Fruit fly (Drosophila melanogaster) whole organism, embryonic: ENCODE data around the gene CG11695.

Experiments
- Abd-B ChIP-seq: fragments of 200-800 bp; sonication (Bioruptor generic); optimal IDR thresholded peaks from 2 replicates; lab custom pipeline; 2018; ENCODE audit warnings: missing biosample characterization, mild to moderate bottlenecking, missing genetic modification characterization, moderate library complexity
- B-H2 ChIP-seq: fragments of 200-800 bp; sonication (Bioruptor generic); optimal IDR thresholded peaks from 2 replicates; lab custom pipeline; 2018; ENCODE audit warnings: missing biosample characterization, mild to moderate bottlenecking, missing genetic modification characterization
- CG10209 ChIP-seq: fragments of 200-800 bp; sonication (Bioruptor generic); optimal IDR thresholded peaks from 3 replicates; lab custom pipeline; 2017; ENCODE audit warnings: missing biosample characterization, mild to moderate bottlenecking, missing genetic modification characterization, missing genetic modification reagents
- CG10274 ChIP-seq: fragments of 200-800 bp; sonication (Bioruptor generic); optimal IDR thresholded peaks from 3 replicates; lab custom pipeline; 2017; ENCODE audit warnings: missing biosample characterization, mild to moderate bottlenecking, missing genetic modification characterization
- CG10979 ChIP-seq: fragments of 200-800 bp; sonication (Bioruptor generic); optimal IDR thresholded peaks from 2 replicates; lab custom pipeline; 2018; ENCODE audit warnings: missing biosample characterization, mild to moderate bottlenecking, missing genetic modification characterization, moderate library complexity
- CG12391 ChIP-seq: fragments of 200-800 bp; sonication (Bioruptor generic); optimal IDR thresholded peaks from 3 replicates; lab custom pipeline; 2018; ENCODE audit warnings: missing biosample characterization, mild to moderate bottlenecking, missing genetic modification characterization, moderate library complexity
- CG14441 ChIP-seq: fragments of 200-800 bp; sonication (Bioruptor generic); IDR thresholded peaks from 2 replicates; pipeline ENCODE4 v1.3.6; 2022; ENCODE audit warnings: missing biosample characterization, missing genetic modification characterization
- CG14710 ChIP-seq: fragments of 200-800 bp; sonication (Bioruptor generic); optimal IDR thresholded peaks from 3 replicates; lab custom pipeline; 2019; ENCODE audit warnings: missing biosample characterization, mild to moderate bottlenecking, missing genetic modification characterization, moderate library complexity
- CG14965 ChIP-seq: fragments of 200-800 bp; sonication (Bioruptor generic); optimal IDR thresholded peaks from 2 replicates; lab custom pipeline; 2016; ENCODE audit warnings: missing biosample characterization, missing genetic modification characterization, borderline replicate concordance
- CG15011 ChIP-seq: fragments of 200-800 bp; sonication (Bioruptor generic); optimal IDR thresholded peaks from 3 replicates; lab custom pipeline; 2018; ENCODE audit warnings: missing biosample characterization, mild to moderate bottlenecking, missing genetic modification characterization
- CG15269 ChIP-seq: fragments of 200-800 bp; sonication (Bioruptor generic); optimal IDR thresholded peaks from 2 replicates; lab custom pipeline; 2018; ENCODE audit warnings: missing biosample characterization, mild to moderate bottlenecking, missing genetic modification characterization, moderate library complexity
- CG1647 ChIP-seq: fragments of 200-800 bp; sonication (Bioruptor generic); optimal IDR thresholded peaks from 3 replicates; lab custom pipeline; 2016; ENCODE audit warnings: missing biosample characterization, missing genetic modification characterization
- CG16779 ChIP-seq: fragments of 200-800 bp; sonication (Bioruptor generic); IDR thresholded peaks from 2 replicates; pipeline ENCODE4 v1.3.6; 2022; ENCODE audit warnings: missing biosample characterization, missing genetic modification characterization
- CG2129 ChIP-seq: fragments of 200-800 bp; sonication (Bioruptor generic); IDR thresholded peaks from 2 replicates; pipeline ENCODE4 v1.3.6; 2022; ENCODE audit warnings: missing biosample characterization, missing genetic modification characterization; ENCODE audit not compliant: partially characterized antibody
- CG2712 ChIP-seq: fragments of 200-800 bp; optimal IDR thresholded peaks from 3 replicates; lab custom pipeline; 2019; ENCODE audit warnings: missing biosample characterization, mild to moderate bottlenecking, missing genetic modification characterization, moderate library complexity
- CG6654 ChIP-seq: fragments of 200-800 bp; sonication (Bioruptor generic); optimal IDR thresholded peaks from 2 replicates; lab custom pipeline; 2017; ENCODE audit warnings: missing biosample characterization, mild to moderate bottlenecking, missing genetic modification characterization
- CG7963 ChIP-seq: fragments of 200-800 bp; sonication (Bioruptor generic); IDR thresholded peaks from 3 replicates; pipeline ENCODE4 v1.3.6; 2022; ENCODE audit warnings: missing biosample characterization, missing genetic modification characterization; ENCODE audit not compliant: partially characterized antibody
- CG8281 ChIP-seq: fragments of 200-800 bp; sonication (Bioruptor generic); optimal IDR thresholded peaks from 2 replicates; lab custom pipeline; 2018; ENCODE audit warnings: missing biosample characterization, mild to moderate bottlenecking, missing genetic modification characterization, moderate library complexity
- CG9932 ChIP-seq: fragments of 200-800 bp; sonication (Bioruptor generic); IDR thresholded peaks from 2 replicates; pipeline ENCODE4 v1.3.6; 2022; ENCODE audit warnings: missing biosample characterization, missing genetic modification characterization
- Deaf1 ChIP-seq: fragments of 200-800 bp; optimal IDR thresholded peaks from 3 replicates; lab custom pipeline; 2019; ENCODE audit warnings: missing biosample characterization, mild to moderate bottlenecking, missing genetic modification characterization, moderate library complexity
- Dref ChIP-seq: fragments of 200-800 bp; sonication (Bioruptor generic); IDR thresholded peaks from 2 replicates; pipeline ENCODE4 v1.3.6; 2022; ENCODE audit warnings: missing biosample characterization, missing genetic modification characterization
- Elba2 ChIP-seq: fragments of 200-800 bp; sonication (Bioruptor generic); optimal IDR thresholded peaks from 3 replicates; lab custom pipeline; 2016; ENCODE audit warnings: missing biosample characterization, missing genetic modification characterization
- Hr51 ChIP-seq, 2 experiments: fragments of 200-800 bp; sonication (Bioruptor generic); optimal IDR thresholded peaks; 2 replicates in 1 of 2; 3 replicates in 1 of 2; lab custom pipeline; 2016 to 2018; ENCODE audit warnings: missing biosample characterization in 2 of 2, missing genetic modification characterization in 2 of 2, mild to moderate bottlenecking in 1 of 2, moderate library complexity in 1 of 2
- Nf-YB ChIP-seq: fragments of 200-800 bp; sonication (Bioruptor generic); optimal IDR thresholded peaks from 3 replicates; lab custom pipeline; 2019; ENCODE audit warnings: missing biosample characterization, mild to moderate bottlenecking, missing genetic modification characterization, moderate library complexity
- Rfx ChIP-seq: fragments of 200-800 bp; sonication (Bioruptor generic); IDR thresholded peaks from 2 replicates; pipeline ENCODE4 v1.3.6; 2022; ENCODE audit warnings: missing biosample characterization, missing genetic modification characterization
- Rx ChIP-seq: fragments of 200-800 bp; sonication (Bioruptor generic); IDR thresholded peaks from 2 replicates; pipeline ENCODE4 v1.3.6; 2022; ENCODE audit warnings: missing biosample characterization, missing genetic modification characterization
- Spps ChIP-seq: fragments of 200-800 bp; sonication (Bioruptor generic); optimal IDR thresholded peaks from 2 replicates; lab custom pipeline; 2018; ENCODE audit warnings: missing biosample characterization, mild to moderate bottlenecking, missing genetic modification characterization
- ap ChIP-seq: fragments of 200-800 bp; sonication (Bioruptor generic); IDR thresholded peaks from 2 replicates; pipeline ENCODE4 v1.3.6; 2022; ENCODE audit warnings: missing biosample characterization, missing genetic modification characterization
- chif ChIP-seq, 2 experiments: fragments of 200-800 bp; sonication (Bioruptor generic); optimal IDR thresholded peaks; 3 replicates each; lab custom pipeline; 2016; ENCODE audit warnings: missing biosample characterization in 2 of 2, missing genetic modification characterization in 2 of 2
- dmrt99B ChIP-seq: fragments of 200-800 bp; sonication (Bioruptor generic); optimal IDR thresholded peaks from 2 replicates; lab custom pipeline; 2018; ENCODE audit warnings: missing biosample characterization, mild to moderate bottlenecking, missing genetic modification characterization, moderate library complexity
- dysf ChIP-seq: fragments of 200-800 bp; sonication (Bioruptor generic); IDR thresholded peaks from 3 replicates; pipeline ENCODE4 v1.3.6; 2022; ENCODE audit warnings: missing biosample characterization, missing genetic modification characterization
- fd96Cb ChIP-seq: fragments of 200-800 bp; sonication (Bioruptor generic); optimal IDR thresholded peaks from 2 replicates; lab custom pipeline; 2018; ENCODE audit warnings: missing biosample characterization, mild to moderate bottlenecking, missing genetic modification characterization, moderate library complexity
- gro ChIP-seq: fragments of 200-800 bp; sonication (Bioruptor generic); optimal IDR thresholded peaks from 2 replicates; lab custom pipeline; 2016; ENCODE audit warnings: missing biosample characterization, missing genetic modification characterization
- hb ChIP-seq: fragments of 200-800 bp; sonication (Bioruptor generic); IDR thresholded peaks from 3 replicates; pipeline ENCODE4 v1.3.6; 2022; ENCODE audit warnings: missing biosample characterization, missing genetic modification characterization; ENCODE audit not compliant: partially characterized antibody
- her ChIP-seq: fragments of 200-800 bp; sonication (Bioruptor generic); optimal IDR thresholded peaks from 2 replicates; lab custom pipeline; 2016; ENCODE audit warnings: missing biosample characterization, missing genetic modification characterization
- jumu ChIP-seq: fragments of 200-800 bp; sonication (Bioruptor generic); optimal IDR thresholded peaks from 3 replicates; lab custom pipeline; 2016; ENCODE audit warnings: missing biosample characterization, missing genetic modification characterization
- ken ChIP-seq: fragments of 200-800 bp; sonication (Bioruptor generic); IDR thresholded peaks from 3 replicates; pipeline ENCODE4 v1.3.6; 2022; ENCODE audit warnings: missing biosample characterization, missing genetic modification characterization
- lilli ChIP-seq: fragments of 200-800 bp; sonication (Bioruptor generic); optimal IDR thresholded peaks from 3 replicates; lab custom pipeline; 2016; ENCODE audit warnings: missing biosample characterization, missing genetic modification characterization
- maf-S ChIP-seq: fragments of 200-800 bp; sonication (Bioruptor generic); optimal IDR thresholded peaks from 2 replicates; lab custom pipeline; 2016; ENCODE audit warnings: missing biosample characterization, missing genetic modification characterization
- nom ChIP-seq: fragments of 200-800 bp; sonication (Bioruptor generic); optimal IDR thresholded peaks from 2 replicates; lab custom pipeline; 2017; ENCODE audit warnings: missing biosample characterization, missing genetic modification characterization, mild to moderate bottlenecking, moderate library complexity, missing genetic modification reagents
- peb ChIP-seq: fragments of 200-800 bp; sonication (Bioruptor generic); IDR thresholded peaks from 2 replicates; pipeline ENCODE4 v1.3.6; 2022; ENCODE audit warnings: missing biosample characterization, missing genetic modification characterization
- row ChIP-seq: fragments of 200-800 bp; sonication (Bioruptor generic); IDR thresholded peaks from 3 replicates; pipeline ENCODE4 v1.3.6; 2022; ENCODE audit warnings: missing biosample characterization, missing genetic modification characterization
- sqz ChIP-seq: fragments of 200-800 bp; sonication (Bioruptor generic); optimal IDR thresholded peaks from 3 replicates; lab custom pipeline; 2018; ENCODE audit warnings: missing biosample characterization, mild to moderate bottlenecking, missing genetic modification characterization
- sr ChIP-seq: fragments of 200-800 bp; sonication (Bioruptor generic); IDR thresholded peaks from 3 replicates; pipeline ENCODE4 v1.3.6; 2022; ENCODE audit warnings: missing biosample characterization, missing genetic modification characterization
- ssp ChIP-seq: fragments of 200-800 bp; sonication (Bioruptor generic); IDR thresholded peaks from 2 replicates; pipeline ENCODE4 v1.3.6; 2022; ENCODE audit warnings: missing biosample characterization, missing genetic modification characterization
- toy ChIP-seq: fragments of 200-800 bp; sonication (Bioruptor generic); IDR thresholded peaks from 2 replicates; pipeline ENCODE4 v1.3.6; 2022; ENCODE audit warnings: missing biosample characterization, missing genetic modification characterization
- unc-4 ChIP-seq: fragments of 200-800 bp; sonication (Bioruptor generic); IDR thresholded peaks from 2 replicates; pipeline ENCODE4 v1.3.6; 2022; ENCODE audit warnings: missing biosample characterization, missing genetic modification characterization; ENCODE audit not compliant: partially characterized antibody
- unpg ChIP-seq: fragments of 200-800 bp; sonication (Bioruptor generic); optimal IDR thresholded peaks from 3 replicates; lab custom pipeline; 2018; ENCODE audit warnings: missing biosample characterization, mild to moderate bottlenecking, missing genetic modification characterization, moderate library complexity
- zen ChIP-seq: fragments of 200-800 bp; sonication (Bioruptor generic); optimal IDR thresholded peaks from 3 replicates; lab custom pipeline; 2018; ENCODE audit warnings: missing biosample characterization, mild to moderate bottlenecking, missing genetic modification characterization, moderate library complexity

Gene CG11695

dm6 chrX:11580200-11580840 lies 3.6 kb downstream of the CG11695 start, which contains the start of gene nod (continued):
- no peak for TF ChIP-seq CG8281
- TF ChIP-seq CG16779 (GFP tag; lab: Robert Waterston, UW), result no peak
- TF ChIP-seq CG9932, result peak; percentile 72
- TF ChIP-seq ken (GFP tag; lab: Robert Waterston, UW), result no peak
- TF ChIP-seq CG10274, result no peak
- TF ChIP-seq ap (GFP tag; lab: Robert Waterston, UW), result peak; percentile 48
- peak; percentile 48 for TF ChIP-seq CG10979 (tag; lab: Kevin White, UChicago)
- peak; percentile 45 for TF ChIP-seq fd96Cb (tag; lab: Kevin White, UChicago)
- peak; percentile 78 for TF ChIP-seq gro
- TF ChIP-seq Elba2 (GFP tag; lab: Kevin White, UChicago), result no peak
- TF ChIP-seq dmrt99B (tag; lab: Kevin White, UChicago), result peak; percentile 65
- peak; percentile 70 for TF ChIP-seq CG1647 (GFP tag; lab: Kevin White, UChicago)
- peak; percentile 60 for TF ChIP-seq zen (tag; lab: Kevin White, UChicago)
- TF ChIP-seq CG12391, result peak; percentile 63
- TF ChIP-seq maf-S, result peak; percentile 58
- peak; percentile 10 for TF ChIP-seq Abd-B
- TF ChIP-seq Rfx (GFP tag; lab: Robert Waterston, UW), result peak; percentile 74
- TF ChIP-seq B-H2 (GFP tag; lab: Kevin White, UChicago), result peak; percentile 63
- peak; percentile 13 for TF ChIP-seq Spps (tag; lab: Kevin White, UChicago)
- TF ChIP-seq her (GFP tag; lab: Kevin White, UChicago), result peak; percentile 73
- no peak for TF ChIP-seq hb (GFP tag; lab: Robert Waterston, UW)
- TF ChIP-seq CG14965 (GFP tag; lab: Kevin White, UChicago), result no peak
- peak; percentile 61 for TF ChIP-seq unpg (GFP tag; lab: Kevin White, UChicago)
- no peak for TF ChIP-seq sr (GFP tag; lab: Robert Waterston, UW)
- peak; percentile 34; the same call in 1 of the 2 replicates for TF ChIP-seq CG2129
- peak; percentile 46 to 58 for TF ChIP-seq Hr51 (GFP tag; optimal IDR thresholded peaks at IDR 0.05; lab: Kevin White, UChicago)
- TF ChIP-seq Deaf1 (tag; lab: Kevin White, UChicago), result peak; percentile 21
- peak; percentile 55 for TF ChIP-seq CG15269 (tag; lab: Kevin White, UChicago)
- TF ChIP-seq CG2712 (tag; lab: Kevin White, UChicago), result peak; percentile 65
- no peak for TF ChIP-seq CG6654 (GFP tag; lab: Kevin White, UChicago)
- TF ChIP-seq peb, result no peak
- peak; percentile 46 for TF ChIP-seq CG10209
- peak; percentile 74; the same call in 2 of the 3 replicates for TF ChIP-seq dysf (GFP tag; lab: Robert Waterston, UW)
- TF ChIP-seq jumu (GFP tag; lab: Kevin White, UChicago), result peak; percentile 74
- TF ChIP-seq Rx, result 0 out of 2 replicates have a peak, but pooled peaks have one; percentile 7
- TF ChIP-seq ssp (GFP tag; lab: Robert Waterston, UW), result peak; percentile 26; the same call in 1 of the 2 replicates
- TF ChIP-seq CG14441 (GFP tag; lab: Robert Waterston, UW), result peak; percentile 62
- peak; percentile 77 for TF ChIP-seq unc-4 (GFP tag; lab: Robert Waterston, UW)
- TF ChIP-seq toy (GFP tag; lab: Robert Waterston, UW), result no peak
- TF ChIP-seq sqz, result no peak
- TF ChIP-seq Dref, result peak; percentile 57
- peak; percentile 79 for TF ChIP-seq lilli
- TF ChIP-seq CG14710 (tag; lab: Kevin White, UChicago), result peak; percentile 71
- peak; percentile 64 for TF ChIP-seq row (GFP tag; lab: Robert Waterston, UW)
- no peak for TF ChIP-seq CG15011
- TF ChIP-seq chif (GFP tag; optimal IDR thresholded peaks at IDR 0.05; lab: Kevin White, UChicago), result peak; percentile 21 to 52
- 0 out of 3 replicates have a peak, but pooled peaks have one; percentile 38 for TF ChIP-seq CG7963 (GFP tag; lab: Robert Waterston, UW)
- TF ChIP-seq Nf-YB, result peak; percentile 3
- TF ChIP-seq nom (GFP tag; lab: Kevin White, UChicago), result no peak
